Fruit fly (Drosophila melanogaster) whole organism, prepupa: ENCODE results near the gene CG11686.

Experiments
- Blimp-1 ChIP-seq: fragments of 200-800 bp; sonication (Bioruptor generic); optimal IDR thresholded peaks from 3 replicates; lab custom pipeline; 2017; ENCODE audit warnings: missing biosample characterization, missing genetic modification characterization, mild to moderate bottlenecking, moderate library complexity, missing genetic modification reagents
- CG10631 ChIP-seq: fragments of 200-800 bp; sonication (Bioruptor generic); optimal IDR thresholded peaks from 2 replicates; lab custom pipeline; 2016; ENCODE audit warnings: missing biosample characterization, missing genetic modification characterization
- CG11294 ChIP-seq: fragments of 200-800 bp; sonication (Bioruptor generic); IDR thresholded peaks from 2 replicates; pipeline ENCODE4 v1.3.6; 2022; ENCODE audit warnings: missing biosample characterization, missing genetic modification characterization
- CG11762 ChIP-seq: fragments of 200-800 bp; sonication (Bioruptor generic); optimal IDR thresholded peaks from 3 replicates; lab custom pipeline; 2016; ENCODE audit warnings: missing biosample characterization, missing genetic modification characterization; ENCODE audit not compliant: insufficient read depth
- CG11902 ChIP-seq: fragments of 200-800 bp; sonication (Bioruptor generic); optimal IDR thresholded peaks from 3 replicates; lab custom pipeline; 2016; ENCODE audit warnings: missing biosample characterization, missing genetic modification characterization
- CG16779 ChIP-seq: fragments of 200-800 bp; sonication (Bioruptor generic); optimal IDR thresholded peaks from 3 replicates; lab custom pipeline; 2017; ENCODE audit warnings: missing biosample characterization, mild to moderate bottlenecking, missing genetic modification characterization
- CG34406 ChIP-seq: fragments of 200-800 bp; sonication (Bioruptor generic); optimal IDR thresholded peaks from 3 replicates; lab custom pipeline; 2016; ENCODE audit warnings: missing biosample characterization, missing genetic modification characterization
- CG3919 ChIP-seq: fragments of 200-800 bp; sonication (Bioruptor generic); optimal IDR thresholded peaks from 3 replicates; lab custom pipeline; 2016; ENCODE audit warnings: missing biosample characterization, missing genetic modification characterization
- CG6792 ChIP-seq: fragments of 200-800 bp; sonication (Bioruptor generic); optimal IDR thresholded peaks from 3 replicates; lab custom pipeline; 2016; ENCODE audit warnings: missing biosample characterization, missing genetic modification characterization
- CG6808 ChIP-seq: fragments of 200-800 bp; sonication (Bioruptor generic); optimal IDR thresholded peaks from 3 replicates; lab custom pipeline; 2017; ENCODE audit warnings: missing biosample characterization, missing genetic modification characterization, mild to moderate bottlenecking, moderate library complexity, missing genetic modification reagents
- CG8119 ChIP-seq: fragments of 200-800 bp; sonication (Bioruptor generic); IDR thresholded peaks from 3 replicates; pipeline ENCODE4 v1.3.6; 2022; ENCODE audit warnings: missing biosample characterization, missing genetic modification characterization
- CG8632 ChIP-seq: fragments of 200-800 bp; sonication (Bioruptor generic); optimal IDR thresholded peaks from 3 replicates; lab custom pipeline; 2016; ENCODE audit warnings: missing biosample characterization, missing genetic modification characterization
- CG9139 ChIP-seq: fragments of 200-800 bp; sonication (Bioruptor generic); optimal IDR thresholded peaks from 3 replicates; lab custom pipeline; 2017; ENCODE audit warnings: missing biosample characterization, mild to moderate bottlenecking, missing genetic modification characterization
- Eip78C ChIP-seq: fragments of 200-800 bp; sonication (Bioruptor generic); peaks from one replicate; lab custom pipeline; 2016; ENCODE audit warnings: missing biosample characterization, missing genetic modification characterization
- Eip93F ChIP-seq: fragments of 200-800 bp; sonication (Bioruptor generic); optimal IDR thresholded peaks from 2 replicates; lab custom pipeline; 2016; ENCODE audit warnings: missing biosample characterization, mild to moderate bottlenecking, missing genetic modification characterization
- Hr39 ChIP-seq: fragments of 200-800 bp; sonication (Bioruptor generic); optimal IDR thresholded peaks from 2 replicates; lab custom pipeline; 2016; ENCODE audit warnings: missing biosample characterization, missing genetic modification characterization
- Hr4 ChIP-seq: fragments of 200-800 bp; sonication (Bioruptor generic); optimal IDR thresholded peaks from 3 replicates; lab custom pipeline; 2016; ENCODE audit warnings: missing biosample characterization, missing genetic modification characterization
- Lpt ChIP-seq: fragments of 200-800 bp; sonication (Bioruptor generic); optimal IDR thresholded peaks from 3 replicates; lab custom pipeline; 2016; ENCODE audit warnings: missing biosample characterization, missing genetic modification characterization
- Met ChIP-seq: fragments of 200-800 bp; sonication (Bioruptor generic); optimal IDR thresholded peaks from 3 replicates; lab custom pipeline; 2016; ENCODE audit warnings: missing biosample characterization, missing genetic modification characterization
- OdsH ChIP-seq: fragments of 200-800 bp; sonication (Bioruptor generic); optimal IDR thresholded peaks from 3 replicates; lab custom pipeline; 2016; ENCODE audit warnings: missing biosample characterization, missing genetic modification characterization
- Smox ChIP-seq: fragments of 200-800 bp; sonication (Bioruptor generic); optimal IDR thresholded peaks from 3 replicates; lab custom pipeline; 2016; ENCODE audit warnings: missing biosample characterization, missing genetic modification characterization
- Sox102F ChIP-seq: fragments of 200-800 bp; sonication (Bioruptor generic); optimal IDR thresholded peaks from 2 replicates; lab custom pipeline; 2016; ENCODE audit warnings: missing biosample characterization, mild to moderate bottlenecking, missing genetic modification characterization
- achi ChIP-seq: fragments of 200-800 bp; sonication (Bioruptor generic); optimal IDR thresholded peaks from 3 replicates; lab custom pipeline; 2016; ENCODE audit warnings: missing biosample characterization, missing genetic modification characterization
- acj6 ChIP-seq: fragments of 200-800 bp; sonication (Bioruptor generic); optimal IDR thresholded peaks from 3 replicates; lab custom pipeline; 2016; ENCODE audit warnings: missing biosample characterization, missing genetic modification characterization
- cyc ChIP-seq: fragments of 200-800 bp; sonication (Bioruptor generic); optimal IDR thresholded peaks from 3 replicates; lab custom pipeline; 2016; ENCODE audit warnings: missing biosample characterization, missing genetic modification characterization
- dac ChIP-seq: fragments of 200-800 bp; sonication (Bioruptor generic); optimal IDR thresholded peaks from 2 replicates; lab custom pipeline; 2017; ENCODE audit warnings: missing biosample characterization, mild to moderate bottlenecking, missing genetic modification characterization
- dsx ChIP-seq: fragments of 200-800 bp; optimal IDR thresholded peaks from 3 replicates; lab custom pipeline; 2019; ENCODE audit warnings: missing biosample characterization, mild to moderate bottlenecking, missing genetic modification characterization, moderate library complexity; ENCODE audit not compliant: poor library complexity, severe bottlenecking
- esn ChIP-seq: fragments of 200-800 bp; sonication (Bioruptor generic); optimal IDR thresholded peaks from 2 replicates; lab custom pipeline; 2016; ENCODE audit warnings: missing biosample characterization, mild to moderate bottlenecking, missing genetic modification characterization, moderate library complexity
- fd85E ChIP-seq: fragments of 200-800 bp; sonication (Bioruptor generic); optimal IDR thresholded peaks from 3 replicates; lab custom pipeline; 2016; ENCODE audit warnings: missing biosample characterization, missing genetic modification characterization
- net ChIP-seq: fragments of 200-800 bp; sonication (Bioruptor generic); optimal IDR thresholded peaks from 3 replicates; lab custom pipeline; 2016; ENCODE audit warnings: missing biosample characterization, missing genetic modification characterization
- pdm3 ChIP-seq: fragments of 200-800 bp; sonication (Bioruptor generic); optimal IDR thresholded peaks from 3 replicates; lab custom pipeline; 2016; ENCODE audit warnings: missing biosample characterization, missing genetic modification characterization
- vri ChIP-seq: fragments of 200-800 bp; sonication (Bioruptor generic); optimal IDR thresholded peaks from 3 replicates; lab custom pipeline; 2016; ENCODE audit warnings: missing biosample characterization, mild to moderate bottlenecking, missing genetic modification characterization

CG11686 gene

DNA sequence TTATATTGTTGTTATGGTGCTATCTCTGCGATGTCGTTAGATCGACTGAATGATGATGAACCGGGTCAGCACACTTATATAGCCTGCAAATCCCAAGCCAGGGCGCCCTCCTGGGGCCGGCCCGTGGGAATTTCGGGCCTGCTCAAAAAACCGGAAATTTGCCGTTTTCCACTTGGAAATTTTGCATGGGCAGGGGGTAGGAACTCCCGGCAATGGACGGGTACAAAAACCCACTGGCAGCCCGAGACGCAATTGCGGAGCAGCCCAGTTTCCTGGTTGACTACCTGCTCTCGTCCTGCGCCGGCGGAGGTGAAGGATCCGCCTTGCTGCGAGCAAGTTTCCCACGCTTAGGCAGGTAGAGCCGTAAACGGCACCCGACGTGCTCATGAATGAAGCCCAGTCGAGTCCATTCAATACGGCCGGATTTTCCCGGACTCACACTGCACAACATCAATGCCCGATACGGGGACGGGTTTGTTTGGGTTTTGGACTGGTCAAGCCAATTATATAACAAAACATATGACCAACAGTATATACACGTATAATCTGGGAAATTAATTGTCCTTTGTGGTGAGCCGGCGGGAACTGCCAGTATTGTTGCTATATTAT is 33.1 kb downstream of the CG11686 start, which contains the start of gene wntD:
Gene wntD, minus strand, starts transcription at position 51 of the 609 bp plus-strand sequence.
- TF ChIP-seq CG3919 (GFP tag; lab: Kevin White, UChicago) = no peak
- TF ChIP-seq dac (GFP tag; lab: Kevin White, UChicago) = no peak
- TF ChIP-seq Met (GFP tag; lab: Kevin White, UChicago) = no peak
- TF ChIP-seq fd85E (GFP tag; lab: Kevin White, UChicago) = no peak
- TF ChIP-seq CG10631 = no peak
- TF ChIP-seq Hr39 = no peak
- TF ChIP-seq net (GFP tag; lab: Kevin White, UChicago) = no peak
- no peak for TF ChIP-seq CG6792 (GFP tag; lab: Kevin White, UChicago)
- TF ChIP-seq CG8119 = no peak
- TF ChIP-seq Sox102F (GFP tag; lab: Kevin White, UChicago) = no peak
- no peak for TF ChIP-seq CG11294 (GFP tag; lab: Robert Waterston, UW)
- no peak for TF ChIP-seq dsx (GFP tag; lab: Kevin White, UChicago)
- TF ChIP-seq Eip78C (GFP tag; lab: Kevin White, UChicago) = no peak
- TF ChIP-seq CG34406 = no peak
- TF ChIP-seq Eip93F = no peak
- no peak for TF ChIP-seq Lpt
- TF ChIP-seq Blimp-1 = no peak
- no peak for TF ChIP-seq Smox (GFP tag; lab: Kevin White, UChicago)
- no peak for TF ChIP-seq Hr4

DNA sequence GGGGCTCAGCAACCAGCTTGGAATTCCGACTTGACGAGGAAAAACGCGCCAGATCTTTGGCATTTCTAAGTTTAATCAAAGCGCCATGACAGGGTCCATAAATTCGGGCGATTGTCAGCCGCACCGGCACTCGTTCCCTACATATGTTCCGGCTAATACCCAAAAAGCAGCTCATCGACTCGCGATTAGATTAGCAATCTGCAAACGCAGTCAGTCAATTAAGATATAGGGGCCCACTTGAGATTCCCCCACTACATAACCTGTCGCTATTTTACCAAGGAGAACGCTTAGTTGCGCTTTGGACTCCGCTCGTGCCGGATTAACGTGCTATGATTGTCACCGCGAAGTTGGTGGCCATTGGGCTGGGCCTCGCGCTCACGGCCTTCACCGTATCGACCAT is 34.3 kb downstream of the CG11686 start, which contains the start of gene CG8773:
Gene CG8773, plus strand, starts transcription at position 288 of the 400 bp plus-strand sequence.
- peak; percentile 19 for TF ChIP-seq vri
- TF ChIP-seq dac (GFP tag; lab: Kevin White, UChicago) = no peak

DNA sequence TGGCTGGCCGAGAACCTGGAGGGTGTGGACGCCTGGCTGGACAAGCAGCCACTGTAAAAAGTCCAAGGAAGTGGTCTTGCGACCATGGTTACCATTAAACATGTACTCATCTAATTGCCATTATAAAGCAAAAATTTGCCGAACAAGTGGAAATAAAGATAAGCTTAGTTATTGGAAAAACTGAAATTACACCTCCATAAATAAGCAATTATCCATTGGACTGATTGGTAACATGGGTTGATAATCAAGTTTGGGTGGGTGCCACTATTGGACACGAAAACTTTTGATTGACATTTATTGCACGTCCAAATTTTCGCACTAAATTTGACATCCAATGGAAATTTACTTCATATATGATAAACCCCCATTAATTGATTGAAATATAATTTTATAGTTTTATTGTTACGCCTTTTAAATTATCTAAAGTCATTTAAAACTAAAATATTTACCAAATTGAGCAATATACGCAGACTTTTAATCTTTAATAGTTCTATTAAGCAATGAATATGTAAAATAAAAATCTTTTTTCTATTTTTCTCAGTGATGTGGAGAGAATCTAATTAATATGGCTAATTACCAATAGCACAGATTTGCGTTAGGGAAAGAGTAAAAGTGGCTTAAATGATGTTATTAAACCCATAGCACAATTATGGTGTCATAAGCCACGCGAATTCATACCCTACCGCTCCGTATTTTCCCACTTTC is 38.1 kb downstream of the CG11686 start, which contains the start of gene CG8774:
Gene CG8774, plus strand, starts transcription at position 655 of the 705 bp plus-strand sequence.
- TF ChIP-seq acj6 (GFP tag; lab: Kevin White, UChicago) = no peak
- no peak for TF ChIP-seq CG16779 (tag; lab: Kevin White, UChicago)
- no peak for TF ChIP-seq Hr4

DNA sequence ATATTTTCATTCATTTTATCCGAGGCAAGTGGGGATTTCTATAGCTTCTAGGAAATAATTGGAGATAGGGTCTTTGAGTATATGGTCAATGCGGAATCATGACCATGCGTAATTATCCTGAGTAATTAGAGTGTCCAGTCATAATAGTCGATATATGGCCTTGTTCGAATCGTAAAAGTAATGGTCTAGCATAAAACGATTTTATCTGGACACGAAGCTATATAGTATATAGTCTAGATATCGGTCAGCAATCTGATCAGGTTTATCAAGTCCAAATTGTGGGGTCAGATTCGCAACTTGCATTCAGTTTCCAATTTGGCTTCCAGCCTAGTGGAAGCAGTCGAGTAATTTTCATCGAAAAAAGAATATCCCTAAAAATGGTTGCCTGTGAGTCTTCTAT is 42.2 kb downstream of the CG11686 start, which contains the start of gene CG32473:
Gene CG32473, plus strand, starts transcription at position 301 of the 400 bp plus-strand sequence.
- TF ChIP-seq vri = peak; percentile 37
- no peak for TF ChIP-seq Sox102F (GFP tag; lab: Kevin White, UChicago)

DNA sequence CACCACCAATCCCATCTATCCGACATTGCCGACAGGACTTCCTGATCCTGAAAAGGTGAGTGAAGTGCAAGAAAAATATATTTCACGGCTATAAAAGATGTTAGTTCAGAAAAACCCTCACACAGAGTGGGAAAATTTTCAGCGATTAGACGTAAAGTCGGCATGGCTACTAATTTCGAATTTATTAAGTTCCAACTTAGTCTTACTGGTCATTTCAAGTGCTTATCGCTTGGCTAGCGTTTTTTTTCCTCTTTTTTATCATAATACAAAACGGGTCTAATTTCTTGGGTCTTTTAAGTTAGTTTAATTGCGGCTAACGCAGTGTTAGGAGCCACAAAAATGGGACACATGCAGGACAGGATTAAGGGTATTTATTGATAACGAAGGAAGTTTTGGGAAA is 43.0 kb downstream of the CG11686 start, which contains the start of gene CG43208:
Gene CG43208, plus strand, starts transcription at position 301 of the 400 bp plus-strand sequence.
- TF ChIP-seq esn (GFP tag; lab: Kevin White, UChicago) = no peak
- TF ChIP-seq cyc (GFP tag; lab: Kevin White, UChicago) = no peak
- no peak for TF ChIP-seq achi (GFP tag; lab: Kevin White, UChicago)
- TF ChIP-seq CG6792 (GFP tag; lab: Kevin White, UChicago) = no peak
- TF ChIP-seq CG9139 (GFP tag; lab: Kevin White, UChicago) = no peak
- TF ChIP-seq CG8119 = no peak
- no peak for TF ChIP-seq Blimp-1
- TF ChIP-seq CG16779 (tag; lab: Kevin White, UChicago) = no peak
- TF ChIP-seq net (GFP tag; lab: Kevin White, UChicago) = no peak
- TF ChIP-seq CG8632 (GFP tag; lab: Kevin White, UChicago) = no peak
- no peak for TF ChIP-seq CG11902 (GFP tag; lab: Kevin White, UChicago)
- no peak for TF ChIP-seq Lpt
- no peak for TF ChIP-seq pdm3
- TF ChIP-seq CG11762 (GFP tag; lab: Kevin White, UChicago) = no peak
- no peak for TF ChIP-seq CG6808
- TF ChIP-seq OdsH = no peak
- no peak for TF ChIP-seq Eip93F
- no peak for TF ChIP-seq Smox (GFP tag; lab: Kevin White, UChicago)
- no peak for TF ChIP-seq CG10631
